Worm (Caenorhabditis elegans) whole organism, young adult: ENCODE data around the gene ZK354.7.
"Not testable (repeated sequence)": the region's sequence is repeated elsewhere in the genome, so short reads cannot be mapped to it uniquely, and the experiment has no call there.

Experiments
- ama-1 ChIP-seq, 3 experiments: fragments of 150-350 bp in 1 of 3; sonication (generic microtip) in 2 of 3; optimal IDR thresholded peaks; 2 replicates each; lab custom pipeline; 2014 to 2018; ENCODE audit warnings: missing biosample characterization in 2 of 3, missing genetic modification characterization in 2 of 3, missing genetic modification reagents in 2 of 3
- nhr-120 ChIP-seq: fragments of 200-800 bp; sonication (Bioruptor generic); IDR thresholded peaks from 2 replicates; pipeline ENCODE4 v1.3.6; 2022; ENCODE audit warnings: missing genetic modification characterization, missing compliant biosample characterization
- snpc-1.1 ChIP-seq: sonication (generic microtip); optimal IDR thresholded peaks from 2 replicates; lab custom pipeline; 2017; ENCODE audit warnings: missing genetic modification characterization, mild to moderate bottlenecking, missing compliant biosample characterization, antibody characterized with exemption, moderate library complexity, missing genotype, missing genetic modification reagents; ENCODE audit not compliant: insufficient read depth

DNA sequence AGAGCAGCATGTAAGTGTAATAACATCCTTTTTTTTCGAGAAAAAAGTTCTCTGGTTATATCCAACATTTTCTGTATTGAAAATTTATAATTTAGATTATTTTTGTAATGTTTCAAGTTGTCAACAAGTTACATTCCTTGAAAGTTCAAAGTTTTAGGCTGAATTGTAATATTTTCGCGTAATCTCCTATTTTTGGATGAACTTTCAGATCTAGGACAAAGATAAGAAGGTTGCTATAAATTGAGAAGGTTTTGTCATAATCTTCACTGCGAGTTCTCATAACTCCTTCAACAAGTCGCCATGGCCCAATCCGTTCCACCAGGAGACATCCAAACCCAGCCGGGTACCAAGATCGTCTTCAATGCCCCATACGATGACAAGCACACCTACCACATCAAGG is 13.3 kb upstream of the ZK354.7 start, which contains the start of gene msp-65:
- TF ChIP-seq snpc-1.1; nhr-120 (GFP tag; lab: Robert Waterston, UW); ama-1 (optimal IDR thresholded peaks at IDR 0.05; lab: Kevin White, UChicago); ama-1 (GFP tag; optimal IDR thresholded peaks at IDR 0.05; lab: Kevin White, UChicago): not testable (repeated sequence)
